Fruit fly (Drosophila melanogaster) whole organism, embryonic: ENCODE data around the gene CG3556.

Experiments
- Atf6 ChIP-seq: fragments of 200-800 bp; sonication (Bioruptor generic); IDR thresholded peaks from 2 replicates; pipeline ENCODE4 v1.3.6; 2022; ENCODE audit warnings: missing biosample characterization, missing genetic modification characterization
- Bgb ChIP-seq: fragments of 200-800 bp; sonication (Bioruptor generic); IDR thresholded peaks from 2 replicates; pipeline ENCODE4 v1.3.6; 2022; ENCODE audit warnings: missing biosample characterization, missing genetic modification characterization; ENCODE audit not compliant: partially characterized antibody
- Blimp-1 ChIP-seq: fragments of 200-800 bp; sonication (Bioruptor generic); optimal IDR thresholded peaks from 3 replicates; lab custom pipeline; 2018; ENCODE audit warnings: missing biosample characterization, missing genetic modification characterization, mild to moderate bottlenecking, moderate library complexity, missing genetic modification reagents
- CG10209 ChIP-seq: fragments of 200-800 bp; sonication (Bioruptor generic); optimal IDR thresholded peaks from 3 replicates; lab custom pipeline; 2017; ENCODE audit warnings: missing biosample characterization, mild to moderate bottlenecking, missing genetic modification characterization, missing genetic modification reagents
- CG11695 ChIP-seq: fragments of 200-800 bp; sonication (Bioruptor generic); IDR thresholded peaks from 3 replicates; pipeline ENCODE4 v1.3.6; 2022; ENCODE audit warnings: missing biosample characterization, missing genetic modification characterization
- CG12236 ChIP-seq: fragments of 200-800 bp; sonication (Bioruptor generic); optimal IDR thresholded peaks from 2 replicates; lab custom pipeline; 2016; ENCODE audit warnings: missing biosample characterization, missing genetic modification characterization
- CG1233 ChIP-seq: fragments of 200-800 bp; sonication (Bioruptor generic); optimal IDR thresholded peaks from 4 replicates; lab custom pipeline; 2018; ENCODE audit warnings: missing biosample characterization, mild to moderate bottlenecking, missing genetic modification characterization
- CG13775 ChIP-seq: fragments of 200-800 bp; sonication (Bioruptor generic); optimal IDR thresholded peaks from 3 replicates; lab custom pipeline; 2017; ENCODE audit warnings: missing biosample characterization, mild to moderate bottlenecking, missing genetic modification characterization
- CG14441 ChIP-seq: fragments of 200-800 bp; sonication (Bioruptor generic); IDR thresholded peaks from 2 replicates; pipeline ENCODE4 v1.3.6; 2022; ENCODE audit warnings: missing biosample characterization, missing genetic modification characterization
- CG15696 ChIP-seq: fragments of 200-800 bp; sonication (Bioruptor generic); optimal IDR thresholded peaks from 2 replicates; lab custom pipeline; 2019; ENCODE audit warnings: missing biosample characterization, mild to moderate bottlenecking, missing genetic modification characterization, moderate library complexity
- CG17361 ChIP-seq: fragments of 200-800 bp; sonication (Bioruptor generic); IDR thresholded peaks from 3 replicates; pipeline ENCODE4 v1.3.6; 2022; ENCODE audit warnings: missing biosample characterization, missing genetic modification characterization
- CG17385 ChIP-seq: fragments of 200-800 bp; sonication (Bioruptor generic); optimal IDR thresholded peaks from 3 replicates; lab custom pipeline; 2018; ENCODE audit warnings: missing biosample characterization, mild to moderate bottlenecking, missing genetic modification characterization
- CG17568 ChIP-seq: fragments of 200-800 bp; sonication (Bioruptor generic); optimal IDR thresholded peaks from 2 replicates; lab custom pipeline; 2018; ENCODE audit warnings: missing biosample characterization, mild to moderate bottlenecking, missing genetic modification characterization, moderate library complexity
- CG3407 ChIP-seq: fragments of 200-800 bp; sonication (Bioruptor generic); optimal IDR thresholded peaks from 2 replicates; lab custom pipeline; 2018; ENCODE audit warnings: missing biosample characterization, mild to moderate bottlenecking, missing genetic modification characterization
- CG34376 ChIP-seq: fragments of 200-800 bp; sonication (Bioruptor generic); optimal IDR thresholded peaks from 2 replicates; lab custom pipeline; 2018; ENCODE audit warnings: missing biosample characterization, mild to moderate bottlenecking, missing genetic modification characterization
- CG3995 ChIP-seq: fragments of 200-800 bp; sonication (Bioruptor generic); optimal IDR thresholded peaks from 3 replicates; lab custom pipeline; 2016; ENCODE audit warnings: missing biosample characterization, missing genetic modification characterization
- CG6175 ChIP-seq: fragments of 200-800 bp; sonication (Bioruptor generic); IDR thresholded peaks from 3 replicates; pipeline ENCODE4 v1.3.6; 2022; ENCODE audit warnings: missing biosample characterization, missing genetic modification characterization
- CG7987 ChIP-seq: fragments of 200-800 bp; sonication (Bioruptor generic); optimal IDR thresholded peaks from 2 replicates; lab custom pipeline; 2018; ENCODE audit warnings: missing biosample characterization, mild to moderate bottlenecking, missing genetic modification characterization, moderate library complexity
- CrebB ChIP-seq: fragments of 200-800 bp; sonication (Bioruptor generic); optimal IDR thresholded peaks from 3 replicates; lab custom pipeline; 2018; ENCODE audit warnings: missing biosample characterization, mild to moderate bottlenecking, missing genetic modification characterization
- D19A ChIP-seq: fragments of 200-800 bp; optimal IDR thresholded peaks from 3 replicates; lab custom pipeline; 2019; ENCODE audit warnings: missing biosample characterization, mild to moderate bottlenecking, missing genetic modification characterization, moderate library complexity
- Deaf1 ChIP-seq: fragments of 200-800 bp; optimal IDR thresholded peaks from 3 replicates; lab custom pipeline; 2019; ENCODE audit warnings: missing biosample characterization, mild to moderate bottlenecking, missing genetic modification characterization, moderate library complexity
- HHEX ChIP-seq: fragments of 200-800 bp; sonication (Bioruptor generic); optimal IDR thresholded peaks from 3 replicates; lab custom pipeline; 2017; ENCODE audit warnings: missing biosample characterization, mild to moderate bottlenecking, missing genetic modification characterization, missing genetic modification reagents
- Hey ChIP-seq: fragments of 200-800 bp; sonication (Bioruptor generic); optimal IDR thresholded peaks from 3 replicates; lab custom pipeline; 2018; ENCODE audit warnings: missing biosample characterization, mild to moderate bottlenecking, missing genetic modification characterization
- Hr39 ChIP-seq: fragments of >200 bp; optimal IDR thresholded peaks from 2 replicates; lab custom pipeline; 2017
- Hr78 ChIP-seq, 2 experiments: fragments of 200-800 bp in 1 of 2; fragments of >200 bp in 1 of 2; sonication (Bioruptor generic) in 1 of 2; optimal IDR thresholded peaks; 2 replicates each; lab custom pipeline; 2017 to 2019; ENCODE audit warnings: missing biosample characterization in 2 of 2, missing genetic modification characterization in 2 of 2, mild to moderate bottlenecking in 1 of 2, moderate library complexity in 1 of 2
- MTF-1 ChIP-seq: fragments of 200-800 bp; sonication (Bioruptor generic); optimal IDR thresholded peaks from 2 replicates; lab custom pipeline; 2018; ENCODE audit warnings: missing biosample characterization, mild to moderate bottlenecking, missing genetic modification characterization, borderline replicate concordance
- Max ChIP-seq: fragments of 200-800 bp; sonication (Bioruptor generic); optimal IDR thresholded peaks from 2 replicates; lab custom pipeline; 2016; ENCODE audit warnings: missing biosample characterization, mild to moderate bottlenecking, missing genetic modification characterization
- Neu2 ChIP-seq: fragments of 200-800 bp; sonication (Bioruptor generic); optimal IDR thresholded peaks from 3 replicates; lab custom pipeline; 2016; ENCODE audit warnings: missing biosample characterization, missing genetic modification characterization, borderline replicate concordance
- Nf-YB ChIP-seq: fragments of 200-800 bp; sonication (Bioruptor generic); optimal IDR thresholded peaks from 3 replicates; lab custom pipeline; 2019; ENCODE audit warnings: missing biosample characterization, mild to moderate bottlenecking, missing genetic modification characterization, moderate library complexity
- NfI ChIP-seq: fragments of 200-800 bp; sonication (Bioruptor generic); optimal IDR thresholded peaks from 3 replicates; lab custom pipeline; 2018; ENCODE audit warnings: missing biosample characterization, mild to moderate bottlenecking, missing genetic modification characterization, moderate library complexity
- Six4 ChIP-seq: fragments of 200-800 bp; sonication (Bioruptor generic); optimal IDR thresholded peaks from 2 replicates; lab custom pipeline; 2016; ENCODE audit warnings: missing biosample characterization, missing genetic modification characterization
- Sry-β ChIP-seq: fragments of 200-800 bp; sonication (Bioruptor generic); optimal IDR thresholded peaks from 2 replicates; lab custom pipeline; 2018; ENCODE audit warnings: missing biosample characterization, mild to moderate bottlenecking, missing genetic modification characterization, moderate library complexity
- abd-A ChIP-seq: fragments of 200-800 bp; sonication (Bioruptor generic); optimal IDR thresholded peaks from 3 replicates; lab custom pipeline; 2019; ENCODE audit warnings: missing biosample characterization, mild to moderate bottlenecking, missing genetic modification characterization, moderate library complexity
- az2 ChIP-seq: fragments of 200-800 bp; sonication (Bioruptor generic); optimal IDR thresholded peaks from 3 replicates; lab custom pipeline; 2016; ENCODE audit warnings: missing biosample characterization, missing genetic modification characterization
- dan ChIP-seq: fragments of 200-800 bp; sonication (Bioruptor generic); IDR thresholded peaks from 2 replicates; pipeline ENCODE4 v1.3.6; 2022; ENCODE audit warnings: missing biosample characterization, missing genetic modification characterization
- dm ChIP-seq: fragments of 200-800 bp; sonication (Bioruptor generic); optimal IDR thresholded peaks from 3 replicates; lab custom pipeline; 2016; ENCODE audit warnings: missing biosample characterization, missing genetic modification characterization
- fru ChIP-seq: fragments of >200 bp; optimal IDR thresholded peaks from 2 replicates; lab custom pipeline; 2017
- gfzf ChIP-seq: fragments of 200-800 bp; sonication (Bioruptor generic); optimal IDR thresholded peaks from 2 replicates; lab custom pipeline; 2016; ENCODE audit warnings: missing biosample characterization, mild to moderate bottlenecking, missing genetic modification characterization, moderate library complexity
- grau ChIP-seq: fragments of 200-800 bp; optimal IDR thresholded peaks from 3 replicates; lab custom pipeline; 2019; ENCODE audit warnings: missing biosample characterization, mild to moderate bottlenecking, missing genetic modification characterization, moderate library complexity
- lbe ChIP-seq: fragments of 200-800 bp; sonication (Bioruptor generic); optimal IDR thresholded peaks from 2 replicates; lab custom pipeline; 2016; ENCODE audit warnings: missing biosample characterization, mild to moderate bottlenecking, missing genetic modification characterization
- nau ChIP-seq: fragments of 200-800 bp; sonication (Bioruptor generic); optimal IDR thresholded peaks from 3 replicates; lab custom pipeline; 2017; ENCODE audit warnings: missing biosample characterization, mild to moderate bottlenecking, missing genetic modification characterization, missing genetic modification reagents
- pzg ChIP-seq: fragments of 200-800 bp; sonication (Bioruptor generic); optimal IDR thresholded peaks from 3 replicates; lab custom pipeline; 2018; ENCODE audit warnings: missing biosample characterization, mild to moderate bottlenecking, missing genetic modification characterization, moderate library complexity
- sc ChIP-seq, 3 experiments: fragments of >200 bp in 2 of 3; fragments of 200-800 bp in 1 of 3; sonication (Bioruptor generic) in 1 of 3; optimal IDR thresholded peaks; 2 replicates in 2 of 3; 3 replicates in 1 of 3; lab custom pipeline; 2017; ENCODE audit warnings: mild to moderate bottlenecking in 1 of 3, missing biosample characterization in 1 of 3, missing genetic modification characterization in 1 of 3, missing genetic modification reagents in 1 of 3
- schlank ChIP-seq: fragments of 200-800 bp; sonication (Bioruptor generic); optimal IDR thresholded peaks from 2 replicates; lab custom pipeline; 2018; ENCODE audit warnings: missing biosample characterization, mild to moderate bottlenecking, missing genetic modification characterization
- sd ChIP-seq: fragments of 200-800 bp; sonication (Bioruptor generic); optimal IDR thresholded peaks from 3 replicates; lab custom pipeline; 2018; ENCODE audit warnings: missing biosample characterization, mild to moderate bottlenecking, missing genetic modification characterization, moderate library complexity
- sisA ChIP-seq: fragments of 200-800 bp; sonication (Bioruptor generic); IDR thresholded peaks from 2 replicates; pipeline ENCODE4 v1.3.6; 2022; ENCODE audit warnings: missing biosample characterization, missing genetic modification characterization
- trem ChIP-seq: fragments of 200-800 bp; optimal IDR thresholded peaks from 3 replicates; lab custom pipeline; 2019; ENCODE audit warnings: missing biosample characterization, mild to moderate bottlenecking, missing genetic modification characterization, moderate library complexity
- tup ChIP-seq: fragments of 200-800 bp; sonication (Bioruptor generic); optimal IDR thresholded peaks from 2 replicates; lab custom pipeline; 2016; ENCODE audit warnings: missing biosample characterization, mild to moderate bottlenecking, missing genetic modification characterization, moderate library complexity
- twi ChIP-seq: fragments of 200-800 bp; optimal IDR thresholded peaks from 2 replicates; lab custom pipeline; 2019; ENCODE audit warnings: missing biosample characterization, mild to moderate bottlenecking, missing genetic modification characterization, moderate library complexity
- zen2 ChIP-seq: fragments of 200-800 bp; sonication (Bioruptor generic); IDR thresholded peaks from 3 replicates; pipeline ENCODE4 v1.3.6; 2022; ENCODE audit warnings: missing biosample characterization, missing genetic modification characterization; ENCODE audit not compliant: partially characterized antibody

Gene CG3556

dm6 chrX:4505318-4505717 lies 24.7 kb upstream of the CG3556 start (continued):
- TF ChIP-seq schlank (no peak), CG12236 (GFP tag; lab: Kevin White, UChicago) (no peak), CG17568 (GFP tag; lab: Kevin White, UChicago) (no peak), pzg (GFP tag; lab: Kevin White, UChicago) (no peak), CG6175 (no peak), CG10209 (GFP tag; lab: Kevin White, UChicago) (peak; percentile 11), Hey (tag; lab: Kevin White, UChicago) (no peak), dan (GFP tag; lab: Robert Waterston, UW) (no peak), Sry-β (no peak), CG3407 (GFP tag; lab: Kevin White, UChicago) (no peak), CG7987 (GFP tag; lab: Kevin White, UChicago) (no peak), CG15696 (peak; percentile 26), gfzf (GFP tag; lab: Kevin White, UChicago) (no peak), fru (lab: Kevin White, UChicago) (no peak), CrebB (tag; lab: Kevin White, UChicago) (no peak), twi (tag; lab: Kevin White, UChicago) (no peak), D19A (no peak), zen2 (no peak), dm (GFP tag; lab: Kevin White, UChicago) (no peak), Max (GFP tag; lab: Kevin White, UChicago) (no peak), CG34376 (no peak), MTF-1 (no peak), NfI (GFP tag; lab: Kevin White, UChicago) (no peak), sc (optimal IDR thresholded peaks at IDR 0.05; lab: Kevin White, UChicago) (no peak), sc (GFP tag; optimal IDR thresholded peaks at IDR 0.05; lab: Kevin White, UChicago) (no peak), CG14441 (GFP tag; lab: Robert Waterston, UW) (no peak), Blimp-1 (GFP tag; lab: Kevin White, UChicago) (no peak), abd-A (tag; lab: Kevin White, UChicago) (no peak), az2 (GFP tag; lab: Kevin White, UChicago) (peak; percentile 4), Nf-YB (no peak), Hr39 (lab: Kevin White, UChicago) (no peak), Bgb (GFP tag; lab: Robert Waterston, UW) (no peak), CG1233 (GFP tag; lab: Kevin White, UChicago) (peak; percentile 24), HHEX (no peak), CG17361 (GFP tag; lab: Robert Waterston, UW) (no peak), lbe (GFP tag; lab: Kevin White, UChicago) (no peak), Six4 (GFP tag; lab: Kevin White, UChicago) (no peak), sisA (peak; percentile 25; the same call in 1 of the 2 replicates), CG13775 (GFP tag; lab: Kevin White, UChicago) (peak; percentile 11), sd (tag; lab: Kevin White, UChicago) (no peak), Deaf1 (no peak), CG11695 (GFP tag; lab: Robert Waterston, UW) (no peak), Neu2 (GFP tag; lab: Kevin White, UChicago) (no peak), Atf6 (no peak), trem (tag; lab: Kevin White, UChicago) (no peak), Hr78 (GFP tag; optimal IDR thresholded peaks at IDR 0.05; lab: Kevin White, UChicago) (no peak), grau (no peak), nau (GFP tag; lab: Kevin White, UChicago) (no peak), tup (GFP tag; lab: Kevin White, UChicago) (no peak), CG17385 (GFP tag; lab: Kevin White, UChicago) (peak; percentile 11), CG3995 (no peak)
